Worm (Caenorhabditis elegans) whole organism, early embryonic: ENCODE results near the gene C08B11.9.

ENCODE experiments used
- B0310.2 ChIP-seq: sonication (generic microtip); optimal IDR thresholded peaks from 2 replicates; lab custom pipeline; 2016; ENCODE audit warnings: mild to moderate bottlenecking, missing genetic modification characterization, missing compliant biosample characterization
- F13C5.2 ChIP-seq: sonication (generic microtip); optimal IDR thresholded peaks from 2 replicates; lab custom pipeline; 2017; ENCODE audit warnings: mild to moderate bottlenecking, missing genetic modification characterization, inconsistent platforms, missing compliant biosample characterization
- aly-1 ChIP-seq: sonication (generic microtip); optimal IDR thresholded peaks from 2 replicates; lab custom pipeline; 2016; ENCODE audit warnings: missing genetic modification characterization, missing compliant biosample characterization
- ama-1 ChIP-seq: fragments of 150-350 bp; optimal IDR thresholded peaks from 2 replicates; lab custom pipeline; 2014
- ceh-13 ChIP-seq: fragments of 200-800 bp; sonication (Bioruptor generic); optimal IDR thresholded peaks from 2 replicates; lab custom pipeline; 2018; ENCODE audit warnings: mild to moderate bottlenecking, missing genetic modification characterization, missing compliant biosample characterization
- ceh-36 ChIP-seq: sonication (generic microtip); optimal IDR thresholded peaks from 2 replicates; lab custom pipeline; 2016; ENCODE audit warnings: missing genetic modification characterization, inconsistent platforms, missing compliant biosample characterization
- ets-7 ChIP-seq: sonication (generic microtip); optimal IDR thresholded peaks from 2 replicates; lab custom pipeline; 2016; ENCODE audit warnings: missing genotype, missing genetic modification characterization, missing compliant biosample characterization
- flt-1 ChIP-seq: fragments of 200-800 bp; sonication (Bioruptor generic); IDR thresholded peaks from 2 replicates; pipeline ENCODE4 v1.3.6; 2022; ENCODE audit warnings: missing genetic modification characterization, missing compliant biosample characterization
- hmbx-1 ChIP-seq: sonication (generic microtip); optimal IDR thresholded peaks from 2 replicates; lab custom pipeline; 2016; ENCODE audit warnings: mild to moderate bottlenecking, missing genetic modification characterization, missing compliant biosample characterization
- hmg-4 ChIP-seq: fragments of 200-800 bp; sonication (Bioruptor generic); optimal IDR thresholded peaks from 2 replicates; lab custom pipeline; 2018; ENCODE audit warnings: mild to moderate bottlenecking, missing genetic modification characterization, missing compliant biosample characterization
- hnd-1 ChIP-seq: sonication (generic microtip); optimal IDR thresholded peaks from 2 replicates; lab custom pipeline; 2016; ENCODE audit warnings: missing genetic modification characterization, missing compliant biosample characterization
- pes-1 ChIP-seq: fragments of 200-800 bp; sonication (Bioruptor generic); IDR thresholded peaks from 2 replicates; pipeline ENCODE4 v1.3.6; 2022; ENCODE audit warnings: missing genetic modification reagents, missing genetic modification characterization, missing compliant biosample characterization
- scrt-1 ChIP-seq: fragments of 200-800 bp; sonication (Bioruptor generic); IDR thresholded peaks from 2 replicates; pipeline ENCODE4 v1.3.6; 2022; ENCODE audit warnings: missing genetic modification characterization, missing compliant biosample characterization
- sea-1 ChIP-seq: fragments of 200-800 bp; sonication (Bioruptor generic); conservative IDR thresholded peaks from 2 replicates; pipeline ENCODE4 v1.3.6; 2022; ENCODE audit warnings: missing genetic modification characterization, missing compliant biosample characterization
- tbx-11 ChIP-seq: fragments of 200-800 bp; sonication (Bioruptor generic); IDR thresholded peaks from 2 replicates; pipeline ENCODE4 v1.3.6; 2022; ENCODE audit warnings: missing genetic modification characterization, missing compliant biosample characterization
- tbx-37 ChIP-seq: fragments of 200-800 bp; sonication (Bioruptor generic); conservative IDR thresholded peaks from 2 replicates; pipeline ENCODE4 v1.3.6; 2022; ENCODE audit warnings: missing genetic modification reagents, missing genetic modification characterization, missing compliant biosample characterization
- tra-4 ChIP-seq: sonication (generic microtip); optimal IDR thresholded peaks from 2 replicates; lab custom pipeline; 2017; ENCODE audit warnings: missing genetic modification characterization, missing compliant biosample characterization

Gene C08B11.9

DNA sequence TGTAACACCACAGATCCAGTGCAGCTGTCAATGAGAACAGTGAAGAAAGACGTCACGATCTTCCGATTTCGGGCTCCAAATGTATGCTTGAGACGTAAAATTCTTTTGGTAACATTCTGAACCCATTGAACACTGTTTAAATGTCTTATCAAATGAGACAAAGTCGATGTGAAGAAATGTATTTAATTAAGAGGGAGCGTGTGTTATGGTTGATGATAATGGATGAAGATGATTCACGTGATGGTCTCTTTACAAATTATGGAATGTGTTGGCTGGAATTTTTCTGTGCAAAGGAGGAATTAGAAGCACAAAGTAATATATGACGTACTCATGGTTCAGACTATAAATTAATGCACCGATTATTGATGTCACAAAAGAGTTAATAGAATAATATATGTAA is 31.0 kb downstream of the C08B11.9 start:
- TF ChIP-seq scrt-1 (GFP tag; lab: Robert Waterston, UW) (no peak), F13C5.2 (no peak), ets-7 (tag; lab: Kevin White, UChicago) (no peak)

- TF ChIP-seq ama-1 (lab: Kevin White, UChicago) (no peak), tbx-11 (GFP tag; lab: Robert Waterston, UW) (no peak), scrt-1 (GFP tag; lab: Robert Waterston, UW) (no peak), tbx-37 (GFP tag; lab: Robert Waterston, UW) (no peak), ceh-36 (no peak), hmbx-1 (tag; lab: Kevin White, UChicago) (no peak), pes-1 (GFP tag; lab: Robert Waterston, UW) (no peak), aly-1 (tag; lab: Kevin White, UChicago) (no peak), B0310.2 (tag; lab: Kevin White, UChicago) (no peak), flt-1 (GFP tag; lab: Robert Waterston, UW) (no peak), ets-7 (tag; lab: Kevin White, UChicago) (no peak), hmg-4 (no peak), tra-4 (tag; lab: Kevin White, UChicago) (no peak), ceh-13 (GFP tag; lab: Kevin White, UChicago) (no peak), sea-1 (no peak), hnd-1 (tag; lab: Kevin White, UChicago) (no peak), F13C5.2 (no peak)
Observed at ce11 chrII:8004752-8005151, 33.2 kb downstream of the C08B11.9 start.

DNA sequence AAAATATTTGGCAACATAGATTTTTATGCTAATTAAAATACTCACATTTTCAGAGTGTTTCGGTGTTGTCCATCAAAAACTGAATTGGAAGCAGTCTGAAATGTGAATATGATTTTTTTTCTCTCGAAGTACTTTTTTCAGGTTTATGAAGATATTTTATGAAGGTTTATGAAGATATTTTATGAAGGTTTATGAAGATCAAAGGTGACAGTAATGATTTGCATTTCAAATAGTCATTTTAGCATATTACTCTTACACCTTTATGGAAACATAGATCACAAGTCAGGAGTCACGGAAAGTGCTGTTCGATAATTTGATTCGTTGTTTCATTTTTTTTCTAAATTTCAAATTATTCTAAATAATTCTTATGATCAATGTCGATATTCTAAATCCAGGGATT is 33.8 kb downstream of the C08B11.9 start, which contains the start of gene pgp-11:
TSS of gene pgp-11 (minus strand) at position 101 of the 400 bp plus-strand sequence.
- no peak for TF ChIP-seq F13C5.2
- TF ChIP-seq pes-1 (GFP tag; lab: Robert Waterston, UW), result no peak
- no peak for TF ChIP-seq B0310.2 (tag; lab: Kevin White, UChicago)
- no peak for TF ChIP-seq ceh-13 (GFP tag; lab: Kevin White, UChicago)
- TF ChIP-seq flt-1 (GFP tag; lab: Robert Waterston, UW), result no peak
- no peak for TF ChIP-seq ets-7 (tag; lab: Kevin White, UChicago)

DNA sequence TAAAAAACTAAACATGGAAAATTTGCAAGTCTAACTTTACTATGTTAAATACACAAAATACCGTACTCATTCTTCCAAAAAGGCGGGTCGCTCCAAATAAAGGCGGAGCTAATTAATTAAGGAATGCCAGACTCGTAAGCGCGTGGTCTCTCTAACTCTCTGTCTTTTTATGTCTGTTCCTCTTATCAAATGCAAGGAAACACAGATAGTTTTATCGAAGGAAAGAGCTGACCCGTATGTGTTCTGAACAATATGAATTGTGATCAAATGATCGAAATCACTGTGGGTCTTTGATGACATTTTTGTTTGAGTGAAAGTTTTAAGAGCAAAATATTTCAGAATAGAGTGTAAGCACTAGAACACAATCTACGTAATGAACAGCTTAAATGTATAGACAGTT is 36.5 kb downstream of the C08B11.9 start:
- TF ChIP-seq ets-7 (tag; lab: Kevin White, UChicago) (no peak), scrt-1 (GFP tag; lab: Robert Waterston, UW) (no peak), tra-4 (tag; lab: Kevin White, UChicago) (no peak), ceh-13 (GFP tag; lab: Kevin White, UChicago) (no peak)

DNA sequence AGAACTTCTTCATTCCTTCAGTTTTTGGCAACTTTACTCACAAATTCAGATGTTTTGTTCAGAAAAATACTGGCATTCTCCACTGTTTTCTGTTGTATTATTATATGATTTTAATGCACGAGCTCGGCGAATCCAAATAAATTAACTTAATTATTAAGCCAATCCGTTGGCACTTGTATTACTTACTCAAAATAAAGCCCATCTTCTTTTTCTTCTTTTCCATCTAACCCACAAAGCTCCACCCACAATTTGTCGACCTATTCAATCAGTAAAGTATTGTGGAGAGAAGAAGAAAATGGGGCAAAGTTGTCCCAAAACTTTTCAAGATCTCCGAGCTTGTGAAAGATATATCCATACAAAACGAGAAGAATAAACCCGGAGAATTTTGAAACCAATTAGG is 46.7 kb downstream of the C08B11.9 start:
- TF ChIP-seq tra-4 (tag; lab: Kevin White, UChicago) (no peak), sea-1 (no peak), tbx-37 (GFP tag; lab: Robert Waterston, UW) (no peak), pes-1 (GFP tag; lab: Robert Waterston, UW) (no peak), F13C5.2 (no peak), scrt-1 (GFP tag; lab: Robert Waterston, UW) (no peak), hmbx-1 (tag; lab: Kevin White, UChicago) (no peak), hmg-4 (no peak), B0310.2 (tag; lab: Kevin White, UChicago) (no peak), aly-1 (tag; lab: Kevin White, UChicago) (no peak), flt-1 (GFP tag; lab: Robert Waterston, UW) (no peak), ceh-36 (no peak), tbx-11 (GFP tag; lab: Robert Waterston, UW) (no peak), ets-7 (tag; lab: Kevin White, UChicago) (no peak), ceh-13 (GFP tag; lab: Kevin White, UChicago) (no peak), hnd-1 (tag; lab: Kevin White, UChicago) (no peak), ama-1 (lab: Kevin White, UChicago) (no peak)

DNA sequence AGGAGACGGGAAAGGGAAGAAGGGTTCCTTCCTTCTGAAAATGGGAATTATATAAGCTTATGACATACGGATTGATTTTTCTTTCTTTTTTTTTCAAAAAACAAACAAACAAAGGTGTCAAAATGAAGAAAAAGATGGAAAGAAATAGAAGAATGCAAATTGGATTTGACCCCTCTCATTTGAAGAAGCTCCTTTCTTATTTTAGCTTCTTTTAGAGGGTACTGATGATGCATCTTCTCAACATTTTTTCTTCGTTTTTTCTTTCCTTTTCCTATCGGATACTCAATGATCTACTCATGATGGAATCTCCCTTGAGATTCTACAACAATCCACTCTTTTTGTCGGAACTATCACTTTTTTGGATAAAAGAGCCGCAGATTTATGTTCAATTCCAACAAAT is 47.8 kb downstream of the C08B11.9 start:
- TF ChIP-seq ets-7 (tag; lab: Kevin White, UChicago) (no peak), ceh-36 (no peak), hmg-4 (no peak)
